Worm (Caenorhabditis elegans) whole organism, midembryonic: ENCODE data around the gene skpo-1.

Experiments
- T22C8.4 ChIP-seq: fragments of 200-800 bp; sonication (Bioruptor generic); IDR thresholded peaks from 2 replicates; pipeline ENCODE4 v1.3.6; 2022; ENCODE audit warnings: missing genetic modification characterization, missing compliant biosample characterization
- cog-1 ChIP-seq: sonication (generic microtip); optimal IDR thresholded peaks from 2 replicates; lab custom pipeline; 2016; ENCODE audit warnings: missing genetic modification characterization, missing compliant biosample characterization
- flt-1 ChIP-seq: fragments of 200-800 bp; sonication (Bioruptor generic); IDR thresholded peaks from 2 replicates; pipeline ENCODE4 v1.3.6; 2022; ENCODE audit warnings: missing genetic modification characterization, missing compliant biosample characterization
- med-1 ChIP-seq: sonication (generic microtip); optimal IDR thresholded peaks from 2 replicates; lab custom pipeline; 2017; ENCODE audit warnings: missing genetic modification characterization, mild to moderate bottlenecking, missing compliant biosample characterization, antibody characterized with exemption, missing genetic modification reagents; ENCODE audit not compliant: insufficient read depth
- tab-1 ChIP-seq: fragments of 200-800 bp; sonication (Bioruptor generic); IDR thresholded peaks from 2 replicates; pipeline ENCODE4 v1.3.6; 2022; ENCODE audit warnings: missing genetic modification characterization, missing compliant biosample characterization

DNA sequence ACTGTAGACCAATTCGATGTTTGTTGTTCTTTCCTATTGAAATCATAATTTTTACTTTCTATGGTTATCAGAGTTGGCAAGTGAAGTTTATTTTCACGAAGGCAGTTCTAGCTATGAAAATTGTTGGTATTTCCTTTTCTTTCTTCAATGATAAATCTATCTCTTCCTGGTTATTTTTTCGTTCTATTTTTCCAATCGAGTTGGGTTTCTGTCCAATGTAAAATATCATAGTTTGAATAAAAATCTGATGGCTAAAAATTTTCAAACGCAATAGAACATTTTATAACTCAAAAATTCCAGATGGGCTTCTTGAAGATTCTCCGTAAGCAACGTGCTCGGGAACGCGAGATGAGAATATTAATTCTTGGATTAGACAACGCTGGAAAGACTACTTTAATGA, 39.4 kb upstream of the skpo-1 start, which contains the start of gene evl-20:
- TF ChIP-seq tab-1 (no peak), med-1 (GFP tag; lab: Kevin White, UChicago) (no peak), flt-1 (GFP tag; lab: Robert Waterston, UW) (no peak), cog-1 (no peak), T22C8.4 (no peak)
